Fruit fly (Drosophila melanogaster) whole organism, embryonic: ENCODE results near the gene CG14352.
A peak's percentile ranks its signal among the peaks of the same experiment; 100 is the strongest.

Experiments used
- Abd-B ChIP-seq: fragments of 200-800 bp; sonication (Bioruptor generic); optimal IDR thresholded peaks from 2 replicates; lab custom pipeline; 2018; ENCODE audit warnings: missing biosample characterization, mild to moderate bottlenecking, missing genetic modification characterization, moderate library complexity
- CG10267 ChIP-seq: fragments of 200-800 bp; sonication (Bioruptor generic); optimal IDR thresholded peaks from 2 replicates; lab custom pipeline; 2018; ENCODE audit warnings: missing biosample characterization, mild to moderate bottlenecking, missing genetic modification characterization, moderate library complexity
- CG11695 ChIP-seq: fragments of 200-800 bp; sonication (Bioruptor generic); IDR thresholded peaks from 3 replicates; pipeline ENCODE4 v1.3.6; 2022; ENCODE audit warnings: missing biosample characterization, missing genetic modification characterization
- CG12155 ChIP-seq: fragments of 200-800 bp; sonication (Bioruptor generic); optimal IDR thresholded peaks from 3 replicates; lab custom pipeline; 2016; ENCODE audit warnings: missing biosample characterization, missing genetic modification characterization
- CG12769 ChIP-seq: fragments of 200-800 bp; sonication (Bioruptor generic); optimal IDR thresholded peaks from 2 replicates; lab custom pipeline; 2019; ENCODE audit warnings: missing biosample characterization, mild to moderate bottlenecking, missing genetic modification characterization, moderate library complexity
- CG1647 ChIP-seq: fragments of 200-800 bp; sonication (Bioruptor generic); optimal IDR thresholded peaks from 3 replicates; lab custom pipeline; 2016; ENCODE audit warnings: missing biosample characterization, missing genetic modification characterization
- CG17612 ChIP-seq: fragments of 200-800 bp; sonication (Bioruptor generic); IDR thresholded peaks from 2 replicates; pipeline ENCODE4 v1.3.6; 2022; ENCODE audit warnings: missing biosample characterization, missing genetic modification characterization
- CG18262 ChIP-seq: fragments of 200-800 bp; optimal IDR thresholded peaks from 3 replicates; lab custom pipeline; 2019; ENCODE audit warnings: missing biosample characterization, mild to moderate bottlenecking, missing genetic modification characterization, moderate library complexity
- CG6272 ChIP-seq: fragments of 200-800 bp; sonication (Bioruptor generic); IDR thresholded peaks from 2 replicates; pipeline ENCODE4 v1.3.6; 2022; ENCODE audit warnings: missing biosample characterization, missing genetic modification characterization
- CG7786 ChIP-seq: fragments of 200-800 bp; sonication (Bioruptor generic); optimal IDR thresholded peaks from 2 replicates; lab custom pipeline; 2016; ENCODE audit warnings: missing biosample characterization, missing genetic modification characterization
- CG8765 ChIP-seq: fragments of 200-800 bp; sonication (Bioruptor generic); IDR thresholded peaks from 2 replicates; pipeline ENCODE4 v1.3.6; 2022; ENCODE audit warnings: missing biosample characterization, missing genetic modification characterization
- CG8924 ChIP-seq: fragments of 200-800 bp; optimal IDR thresholded peaks from 3 replicates; lab custom pipeline; 2019; ENCODE audit warnings: missing biosample characterization, mild to moderate bottlenecking, missing genetic modification characterization, moderate library complexity
- CG9437 ChIP-seq: fragments of 200-800 bp; sonication (Bioruptor generic); optimal IDR thresholded peaks from 2 replicates; lab custom pipeline; 2018; ENCODE audit warnings: missing biosample characterization, mild to moderate bottlenecking, missing genetic modification characterization
- CG9932 ChIP-seq: fragments of 200-800 bp; sonication (Bioruptor generic); IDR thresholded peaks from 2 replicates; pipeline ENCODE4 v1.3.6; 2022; ENCODE audit warnings: missing biosample characterization, missing genetic modification characterization
- Deaf1 ChIP-seq: fragments of 200-800 bp; optimal IDR thresholded peaks from 3 replicates; lab custom pipeline; 2019; ENCODE audit warnings: missing biosample characterization, mild to moderate bottlenecking, missing genetic modification characterization, moderate library complexity
- Dek ChIP-seq: fragments of 200-800 bp; sonication (Bioruptor generic); optimal IDR thresholded peaks from 3 replicates; lab custom pipeline; 2019; ENCODE audit warnings: missing biosample characterization, mild to moderate bottlenecking, missing genetic modification characterization, moderate library complexity
- Doc2 ChIP-seq: fragments of 200-800 bp; sonication (Bioruptor generic); IDR thresholded peaks from 2 replicates; pipeline ENCODE4 v1.3.6; 2022; ENCODE audit warnings: missing biosample characterization, missing genetic modification characterization
- Ets97D ChIP-seq: fragments of 200-800 bp; sonication (Bioruptor generic); optimal IDR thresholded peaks from 3 replicates; lab custom pipeline; 2016; ENCODE audit warnings: missing biosample characterization, missing genetic modification characterization
- H15 ChIP-seq: fragments of 200-800 bp; sonication (Bioruptor generic); IDR thresholded peaks from 3 replicates; pipeline ENCODE4 v1.3.6; 2022; ENCODE audit warnings: missing biosample characterization, missing genetic modification characterization
- H2.0 ChIP-seq: fragments of 200-800 bp; sonication (Bioruptor generic); IDR thresholded peaks from 2 replicates; pipeline ENCODE4 v1.3.6; 2022; ENCODE audit warnings: missing biosample characterization, missing genetic modification characterization
- Hand ChIP-seq: fragments of 200-800 bp; sonication (Bioruptor generic); optimal IDR thresholded peaks from 2 replicates; lab custom pipeline; 2017; ENCODE audit warnings: mild to moderate bottlenecking, missing biosample characterization, missing genetic modification reagents, missing genetic modification characterization
- Hey ChIP-seq: fragments of 200-800 bp; sonication (Bioruptor generic); optimal IDR thresholded peaks from 3 replicates; lab custom pipeline; 2018; ENCODE audit warnings: missing biosample characterization, mild to moderate bottlenecking, missing genetic modification characterization
- Hmx ChIP-seq: fragments of 200-800 bp; sonication (Bioruptor generic); optimal IDR thresholded peaks from 2 replicates; lab custom pipeline; 2016; ENCODE audit warnings: missing biosample characterization, missing genetic modification characterization
- Lim3 ChIP-seq: fragments of 200-800 bp; sonication (Bioruptor generic); IDR thresholded peaks from 2 replicates; pipeline ENCODE4 v1.3.6; 2022; ENCODE audit warnings: missing biosample characterization, missing genetic modification characterization
- Med ChIP-seq: fragments of 200-800 bp; sonication (Bioruptor generic); peaks from one replicate; lab custom pipeline; 2016; ENCODE audit warnings: missing biosample characterization, missing genetic modification characterization, mild to moderate bottlenecking, inconsistent platforms, moderate library complexity
- Oli ChIP-seq: fragments of 200-800 bp; sonication (Bioruptor generic); optimal IDR thresholded peaks from 2 replicates; lab custom pipeline; 2018; ENCODE audit warnings: missing biosample characterization, mild to moderate bottlenecking, missing genetic modification characterization, moderate library complexity
- Taf1 ChIP-seq: fragments of 200-800 bp; sonication (Bioruptor generic); IDR thresholded peaks from 2 replicates; pipeline ENCODE4 v1.3.6; 2022; ENCODE audit warnings: missing biosample characterization, missing genetic modification characterization
- Vsx1 ChIP-seq: fragments of 200-800 bp; sonication (Bioruptor generic); optimal IDR thresholded peaks from 2 replicates; lab custom pipeline; 2017; ENCODE audit warnings: missing biosample characterization, mild to moderate bottlenecking, missing genetic modification characterization, missing genetic modification reagents
- Xbp1 ChIP-seq: fragments of 200-800 bp; sonication (Bioruptor generic); optimal IDR thresholded peaks from 3 replicates; lab custom pipeline; 2016; ENCODE audit warnings: missing biosample characterization, mild to moderate bottlenecking, missing genetic modification characterization
- al ChIP-seq: fragments of 200-800 bp; sonication (Bioruptor generic); IDR thresholded peaks from 2 replicates; pipeline ENCODE4 v1.3.6; 2022; ENCODE audit warnings: missing biosample characterization, missing genetic modification characterization
- ash1 ChIP-seq: fragments of 200-800 bp; sonication (Bioruptor generic); optimal IDR thresholded peaks from 2 replicates; lab custom pipeline; 2018; ENCODE audit warnings: missing biosample characterization, mild to moderate bottlenecking, missing genetic modification characterization
- chm ChIP-seq: fragments of 200-800 bp; sonication (Bioruptor generic); IDR thresholded peaks from 2 replicates; pipeline ENCODE4 v1.3.6; 2022; ENCODE audit warnings: missing biosample characterization, missing genetic modification characterization
- da ChIP-seq: fragments of 200-800 bp; sonication (Bioruptor generic); optimal IDR thresholded peaks from 2 replicates; lab custom pipeline; 2016; ENCODE audit warnings: missing biosample characterization, missing genetic modification characterization
- exex ChIP-seq: fragments of 200-800 bp; sonication (Bioruptor generic); optimal IDR thresholded peaks from 4 replicates; lab custom pipeline; 2018; ENCODE audit warnings: missing biosample characterization, mild to moderate bottlenecking, missing genetic modification characterization, moderate library complexity
- fd102C ChIP-seq: fragments of 200-800 bp; sonication (Bioruptor generic); optimal IDR thresholded peaks from 2 replicates; lab custom pipeline; 2018; ENCODE audit warnings: missing biosample characterization, mild to moderate bottlenecking, missing genetic modification characterization, moderate library complexity
- fd96Cb ChIP-seq: fragments of 200-800 bp; sonication (Bioruptor generic); optimal IDR thresholded peaks from 2 replicates; lab custom pipeline; 2018; ENCODE audit warnings: missing biosample characterization, mild to moderate bottlenecking, missing genetic modification characterization, moderate library complexity
- fu2 ChIP-seq: fragments of 200-800 bp; sonication (Bioruptor generic); optimal IDR thresholded peaks from 2 replicates; lab custom pipeline; 2016; ENCODE audit warnings: missing biosample characterization, missing genetic modification characterization
- hkb ChIP-seq, 2 experiments: fragments of 200-800 bp in 1 of 2; fragments of >200 bp in 1 of 2; sonication (Bioruptor generic) in 1 of 2; IDR thresholded peaks in 1 of 2; optimal IDR thresholded peaks in 1 of 2; 2 replicates each; pipeline versions ENCODE4 v1.3.6 to Lab custom; 2017 to 2022; ENCODE audit warnings: missing biosample characterization in 1 of 2, missing genetic modification characterization in 1 of 2
- knrl ChIP-seq: fragments of 200-800 bp; sonication (Bioruptor generic); IDR thresholded peaks from 3 replicates; pipeline ENCODE4 v1.3.6; 2022; ENCODE audit warnings: missing biosample characterization, missing genetic modification characterization; ENCODE audit not compliant: partially characterized antibody
- odd ChIP-seq: fragments of 200-800 bp; sonication (Bioruptor generic); optimal IDR thresholded peaks from 2 replicates; lab custom pipeline; 2017; ENCODE audit warnings: missing biosample characterization, mild to moderate bottlenecking, missing genetic modification characterization
- pros ChIP-seq: fragments of 200-800 bp; sonication (Bioruptor generic); optimal IDR thresholded peaks from 3 replicates; lab custom pipeline; 2019; ENCODE audit warnings: missing biosample characterization, mild to moderate bottlenecking, missing genetic modification characterization, moderate library complexity
- pum ChIP-seq: fragments of 200-800 bp; sonication (Bioruptor generic); optimal IDR thresholded peaks from 2 replicates; lab custom pipeline; 2016; ENCODE audit warnings: missing biosample characterization, missing genetic modification characterization
- ro ChIP-seq: fragments of 200-800 bp; sonication (Bioruptor generic); IDR thresholded peaks from 2 replicates; pipeline ENCODE4 v1.3.6; 2022; ENCODE audit warnings: missing biosample characterization, missing genetic modification characterization
- scrt ChIP-seq: fragments of 200-800 bp; sonication (Bioruptor generic); optimal IDR thresholded peaks from 2 replicates; lab custom pipeline; 2018; ENCODE audit warnings: missing biosample characterization, mild to moderate bottlenecking, missing genetic modification characterization, moderate library complexity
- so ChIP-seq: fragments of 200-800 bp; sonication (Bioruptor generic); IDR thresholded peaks from 3 replicates; pipeline ENCODE4 v1.3.6; 2022; ENCODE audit warnings: missing biosample characterization, missing genetic modification characterization
- sob ChIP-seq: fragments of 200-800 bp; sonication (Bioruptor generic); IDR thresholded peaks from 2 replicates; pipeline ENCODE4 v1.3.6; 2022; ENCODE audit warnings: missing biosample characterization, missing genetic modification characterization
- unpg ChIP-seq: fragments of 200-800 bp; sonication (Bioruptor generic); optimal IDR thresholded peaks from 3 replicates; lab custom pipeline; 2018; ENCODE audit warnings: missing biosample characterization, mild to moderate bottlenecking, missing genetic modification characterization, moderate library complexity
- z ChIP-seq: fragments of 200-800 bp; sonication (Bioruptor generic); IDR thresholded peaks from 3 replicates; pipeline ENCODE4 v1.3.6; 2022; ENCODE audit warnings: missing biosample characterization, missing genetic modification characterization
- zfh1 ChIP-seq: fragments of 200-800 bp; sonication (Bioruptor generic); IDR thresholded peaks from 3 replicates; pipeline ENCODE4 v1.3.6; 2022; ENCODE audit warnings: missing biosample characterization, missing genetic modification characterization

CG14352 gene

DNA sequence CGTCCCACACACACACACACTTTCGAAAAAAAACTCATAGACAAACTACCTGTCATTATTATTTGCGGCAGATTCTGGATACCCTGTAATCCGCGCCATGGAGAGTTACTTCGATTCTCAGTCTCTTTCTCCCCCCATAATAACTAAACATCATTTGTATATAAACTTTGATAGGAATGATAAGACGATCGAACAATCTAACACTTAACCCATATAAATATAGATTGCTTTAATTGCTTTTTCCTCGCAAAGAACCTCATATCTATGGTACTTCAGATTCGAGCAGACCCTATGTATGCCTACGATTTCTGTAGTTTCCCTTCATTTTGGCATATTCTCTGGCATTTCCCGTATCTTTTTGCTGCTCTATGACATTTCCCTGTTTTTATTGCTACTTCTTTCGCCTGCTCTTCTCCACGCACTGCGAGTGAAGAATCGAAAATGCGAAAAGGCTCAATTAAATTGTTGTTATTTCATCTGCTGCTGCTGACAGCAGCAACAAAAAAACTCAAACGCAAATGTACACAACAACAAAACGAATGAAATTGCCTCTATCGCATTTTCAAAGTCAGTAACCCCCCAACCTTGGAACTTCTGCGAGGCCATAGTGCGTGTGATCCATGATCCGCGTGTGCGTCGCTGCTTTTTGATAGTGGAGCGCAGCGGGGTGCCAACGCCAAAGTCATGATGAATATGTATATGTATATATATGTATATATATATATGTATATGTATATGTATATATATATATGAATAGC lies 23.1 kb downstream of the CG14352 start (continued):
- TF ChIP-seq CG10267 (tag; lab: Kevin White, UChicago) (peak; percentile 25), Ets97D (peak; percentile 24), H2.0 (GFP tag; lab: Robert Waterston, UW) (peak; percentile 46; the same call in 1 of the 2 replicates), fu2 (GFP tag; lab: Kevin White, UChicago) (peak; percentile 86), CG12155 (GFP tag; lab: Kevin White, UChicago) (peak; percentile 88), Med (GFP tag; lab: Kevin White, UChicago) (peak; percentile 97), pum (GFP tag; lab: Kevin White, UChicago) (peak; percentile 37), zfh1 (GFP tag; lab: Robert Waterston, UW) (peak; percentile 26; the same call in 2 of the 3 replicates), CG9932 (peak; percentile 92), ro (no peak), CG6272 (peak; percentile 64), Oli (tag; lab: Kevin White, UChicago) (peak; percentile 38), scrt (GFP tag; lab: Kevin White, UChicago) (peak; percentile 71), CG7786 (GFP tag; lab: Kevin White, UChicago) (peak; percentile 88), CG8765 (peak; percentile 42; the same call in 1 of the 2 replicates), Dek (tag; lab: Kevin White, UChicago) (peak; percentile 76), chm (GFP tag; lab: Robert Waterston, UW) (no peak), exex (tag; lab: Kevin White, UChicago) (peak; percentile 89), CG17612 (GFP tag; lab: Robert Waterston, UW) (peak; percentile 71; the same call in 1 of the 2 replicates), ash1 (GFP tag; lab: Kevin White, UChicago) (peak; percentile 11), CG9437 (GFP tag; lab: Kevin White, UChicago) (peak; percentile 43), Taf1 (GFP tag; lab: Robert Waterston, UW) (peak; percentile 91), Deaf1 (peak; percentile 42), CG12769 (tag; lab: Kevin White, UChicago) (peak; percentile 93), odd (peak; percentile 8), pros (GFP tag; lab: Kevin White, UChicago) (no peak), da (GFP tag; lab: Kevin White, UChicago) (no peak), al (GFP tag; lab: Robert Waterston, UW) (peak; percentile 89), so (GFP tag; lab: Robert Waterston, UW) (peak; percentile 59; the same call in 2 of the 3 replicates), CG1647 (peak; percentile 70), Hmx (GFP tag; lab: Kevin White, UChicago) (peak; percentile 71), H15 (GFP tag; lab: Robert Waterston, UW) (peak; percentile 59; the same call in 1 of the 3 replicates), unpg (peak; percentile 62), Hand (GFP tag; lab: Kevin White, UChicago) (peak; percentile 72), Vsx1 (GFP tag; lab: Kevin White, UChicago) (no peak), Hey (tag; lab: Kevin White, UChicago) (peak; percentile 20), hkb (optimal IDR thresholded peaks at IDR 0.05; lab: Kevin White, UChicago) (no peak), hkb (GFP tag; IDR thresholded peaks at IDR 0.05; lab: Robert Waterston, UW) (0 out of 2 replicates have a peak, but pooled peaks have one; percentile 26), CG18262 (tag; lab: Kevin White, UChicago) (peak; percentile 5), Doc2 (GFP tag; lab: Robert Waterston, UW) (no peak), CG11695 (GFP tag; lab: Robert Waterston, UW) (peak; percentile 67), Abd-B (GFP tag; lab: Kevin White, UChicago) (peak; percentile 22), fd96Cb (tag; lab: Kevin White, UChicago) (no peak), fd102C (GFP tag; lab: Kevin White, UChicago) (no peak), Lim3 (GFP tag; lab: Robert Waterston, UW) (no peak), Xbp1 (GFP tag; lab: Kevin White, UChicago) (peak; percentile 67), sob (GFP tag; lab: Robert Waterston, UW) (peak; percentile 81), knrl (GFP tag; lab: Robert Waterston, UW) (no peak), z (GFP tag; lab: Robert Waterston, UW) (peak; percentile 73; the same call in 2 of the 3 replicates), CG8924 (tag; lab: Kevin White, UChicago) (peak; percentile 72)
